Worm (Caenorhabditis elegans) whole organism, late embryonic: ENCODE results near the gene nhr-56.

Experiments used
- F13H6.1 ChIP-seq: sonication (generic microtip); optimal IDR thresholded peaks from 2 replicates; lab custom pipeline; 2016; ENCODE audit warnings: missing genetic modification characterization, missing compliant biosample characterization
- K02D7.2 ChIP-seq: sonication (generic microtip); optimal IDR thresholded peaks from 2 replicates; lab custom pipeline; 2017; ENCODE audit warnings: mild to moderate bottlenecking, missing genetic modification characterization, missing compliant biosample characterization
- K09A11.1 ChIP-seq: sonication (generic microtip); optimal IDR thresholded peaks from 2 replicates; lab custom pipeline; 2017; ENCODE audit warnings: antibody characterized with exemption, mild to moderate bottlenecking, missing genetic modification characterization, missing compliant biosample characterization; ENCODE audit not compliant: insufficient read depth
- ahr-1 ChIP-seq: sonication (generic microtip); optimal IDR thresholded peaks from 2 replicates; lab custom pipeline; 2016; ENCODE audit warnings: missing genetic modification characterization, missing compliant biosample characterization
- ama-1 ChIP-seq: fragments of 150-350 bp; optimal IDR thresholded peaks from 2 replicates; lab custom pipeline; 2014
- ceh-14 ChIP-seq: sonication (generic microtip); optimal IDR thresholded peaks from 2 replicates; lab custom pipeline; 2016; ENCODE audit warnings: missing genotype, missing genetic modification characterization, missing compliant biosample characterization
- ceh-34 ChIP-seq: sonication (generic microtip); optimal IDR thresholded peaks from 2 replicates; lab custom pipeline; 2016; ENCODE audit warnings: mild to moderate bottlenecking, missing genetic modification characterization, missing compliant biosample characterization
- ceh-45 ChIP-seq: fragments of 200-800 bp; sonication (Bioruptor generic); IDR thresholded peaks from 2 replicates; pipeline ENCODE4 v1.3.6; 2022; ENCODE audit warnings: missing genetic modification reagents, missing genetic modification characterization, missing compliant biosample characterization
- ceh-9 ChIP-seq: sonication (generic microtip); optimal IDR thresholded peaks from 2 replicates; lab custom pipeline; 2016; ENCODE audit warnings: mild to moderate bottlenecking, missing genetic modification characterization, inconsistent platforms, missing compliant biosample characterization
- che-1 ChIP-seq: sonication (generic microtip); optimal IDR thresholded peaks from 2 replicates; lab custom pipeline; 2016; ENCODE audit warnings: mild to moderate bottlenecking, missing genetic modification characterization, missing compliant biosample characterization
- dve-1 ChIP-seq: sonication (generic microtip); optimal IDR thresholded peaks from 2 replicates; lab custom pipeline; 2017; ENCODE audit warnings: antibody characterized with exemption, mild to moderate bottlenecking, missing genetic modification characterization, missing compliant biosample characterization
- ets-4 ChIP-seq: sonication (generic microtip); optimal IDR thresholded peaks from 2 replicates; lab custom pipeline; 2016; ENCODE audit warnings: missing genetic modification characterization, missing compliant biosample characterization
- eyg-1 ChIP-seq: sonication (generic microtip); optimal IDR thresholded peaks from 2 replicates; lab custom pipeline; 2016; ENCODE audit warnings: missing genotype, missing genetic modification characterization, missing compliant biosample characterization
- fax-1 ChIP-seq: sonication (generic microtip); optimal IDR thresholded peaks from 2 replicates; lab custom pipeline; 2016; ENCODE audit warnings: missing genotype, missing genetic modification characterization, missing compliant biosample characterization
- fkh-6 ChIP-seq: sonication (generic microtip); optimal IDR thresholded peaks from 2 replicates; lab custom pipeline; 2016; ENCODE audit warnings: missing genetic modification characterization, missing compliant biosample characterization
- hlh-30 ChIP-seq: sonication (generic microtip); optimal IDR thresholded peaks from 2 replicates; lab custom pipeline; 2017; ENCODE audit warnings: antibody characterized with exemption, missing genetic modification characterization, missing compliant biosample characterization; ENCODE audit not compliant: insufficient read depth
- hlh-8 ChIP-seq: sonication (generic microtip); optimal IDR thresholded peaks from 2 replicates; lab custom pipeline; 2016; ENCODE audit warnings: missing genotype, missing genetic modification characterization, missing compliant biosample characterization
- lim-6 ChIP-seq: sonication (generic microtip); optimal IDR thresholded peaks from 2 replicates; lab custom pipeline; 2016; ENCODE audit warnings: missing genetic modification characterization, missing compliant biosample characterization
- mec-3 ChIP-seq: sonication (generic microtip); optimal IDR thresholded peaks from 2 replicates; lab custom pipeline; 2016; ENCODE audit warnings: borderline replicate concordance, missing genetic modification characterization, missing compliant biosample characterization
- nfya-1 ChIP-seq: sonication (generic microtip); optimal IDR thresholded peaks from 2 replicates; lab custom pipeline; 2017; ENCODE audit warnings: missing genetic modification characterization, mild to moderate bottlenecking, missing compliant biosample characterization, antibody characterized with exemption, moderate library complexity
- nhr-11 ChIP-seq: fragments of 150-350 bp; optimal IDR thresholded peaks from 2 replicates; lab custom pipeline; 2014; ENCODE audit warnings: missing biosample characterization, missing genetic modification characterization
- nhr-232 ChIP-seq: sonication (generic microtip); optimal IDR thresholded peaks from 2 replicates; lab custom pipeline; 2016; ENCODE audit warnings: missing genetic modification characterization, missing compliant biosample characterization
- pat-9 ChIP-seq: fragments of 200-800 bp; sonication (Bioruptor generic); optimal IDR thresholded peaks from 2 replicates; lab custom pipeline; 2018; ENCODE audit warnings: mild to moderate bottlenecking, missing genetic modification characterization, moderate library complexity, missing compliant biosample characterization
- pax-1 ChIP-seq: fragments of 150-350 bp; optimal IDR thresholded peaks from 2 replicates; lab custom pipeline; 2014; ENCODE audit warnings: missing biosample characterization, missing genetic modification characterization
- pha-4 ChIP-seq: fragments of 150-350 bp; optimal IDR thresholded peaks from 2 replicates; lab custom pipeline; 2018; ENCODE audit warnings: missing biosample characterization, missing genetic modification reagents, missing genetic modification characterization
- pqm-1 ChIP-seq: sonication (generic microtip); optimal IDR thresholded peaks from 2 replicates; lab custom pipeline; 2016; ENCODE audit warnings: missing genetic modification characterization, missing compliant biosample characterization
- pros-1 ChIP-seq: fragments of 150-350 bp; optimal IDR thresholded peaks from 2 replicates; lab custom pipeline; 2014; ENCODE audit warnings: missing biosample characterization, missing genetic modification reagents, missing genetic modification characterization
- syd-9 ChIP-seq: sonication (generic microtip); optimal IDR thresholded peaks from 2 replicates; lab custom pipeline; 2016; ENCODE audit warnings: mild to moderate bottlenecking, missing genetic modification characterization, moderate library complexity, missing compliant biosample characterization
- tbx-2 ChIP-seq: sonication (generic microtip); optimal IDR thresholded peaks from 2 replicates; lab custom pipeline; 2016; ENCODE audit warnings: missing genetic modification characterization, missing compliant biosample characterization
- tbx-7 ChIP-seq: sonication (generic microtip); optimal IDR thresholded peaks from 2 replicates; lab custom pipeline; 2016; ENCODE audit warnings: missing genotype, missing genetic modification characterization, missing compliant biosample characterization
- ttx-3 ChIP-seq: sonication (generic microtip); optimal IDR thresholded peaks from 2 replicates; lab custom pipeline; 2016; ENCODE audit warnings: missing genetic modification reagents, missing genetic modification characterization, missing compliant biosample characterization
- unc-55 ChIP-seq: sonication (generic microtip); optimal IDR thresholded peaks from 2 replicates; lab custom pipeline; 2017; ENCODE audit warnings: missing biosample characterization, missing genetic modification reagents, missing genetic modification characterization
- unc-86 ChIP-seq: sonication (generic microtip); optimal IDR thresholded peaks from 2 replicates; lab custom pipeline; 2016; ENCODE audit warnings: missing genetic modification characterization, missing compliant biosample characterization
- ztf-16 ChIP-seq: sonication (generic microtip); optimal IDR thresholded peaks from 2 replicates; lab custom pipeline; 2017; ENCODE audit warnings: missing genetic modification characterization, missing compliant biosample characterization

The nhr-56 gene

DNA sequence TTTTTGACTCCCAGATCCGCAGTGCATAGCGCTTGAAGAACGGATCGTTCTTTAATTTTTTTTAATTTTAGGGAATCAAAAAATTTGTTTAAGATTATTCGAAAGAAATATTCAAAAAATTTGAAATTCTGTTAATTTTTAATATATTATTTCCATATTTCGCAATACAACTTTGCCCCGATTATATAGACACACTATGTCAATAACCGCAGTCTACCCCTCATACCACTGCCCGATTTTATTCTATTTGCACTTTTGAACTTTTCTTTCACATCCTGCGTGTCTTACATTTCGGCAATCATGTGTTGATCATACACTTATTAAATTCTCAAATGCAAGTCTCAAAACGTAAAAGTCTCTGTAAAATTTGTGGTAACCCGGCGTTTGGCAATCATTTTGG, at the start of gene nhr-56:
Gene nhr-56, plus strand, starts transcription at position 202 of the 400 bp plus-strand sequence.
- peak; percentile 22 for TF ChIP-seq hlh-30 (tag; lab: Kevin White, UChicago)
- no peak for TF ChIP-seq pat-9 (tag; lab: Kevin White, UChicago)

DNA sequence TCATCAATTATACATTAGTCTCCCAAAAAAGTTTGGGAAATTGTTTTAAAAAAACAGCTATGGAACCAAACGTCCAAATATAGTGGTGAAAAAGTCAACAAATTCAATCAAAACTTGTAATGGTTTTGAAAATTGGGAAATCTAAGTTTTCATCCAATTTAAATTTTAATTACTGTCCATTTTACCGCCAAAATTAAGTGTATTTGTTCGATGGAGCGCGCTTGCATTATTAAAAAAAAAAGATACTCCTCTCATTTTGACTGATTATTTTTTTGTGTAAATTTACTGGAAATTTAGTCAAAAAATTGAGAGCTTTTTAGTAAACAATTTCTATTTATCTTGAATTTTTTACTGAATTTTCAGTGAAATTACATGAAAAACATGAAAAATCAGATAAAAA, 44.3 kb upstream of the nhr-56 start:
- no peak for TF ChIP-seq ama-1 (lab: Kevin White, UChicago)
- TF ChIP-seq ceh-14 (tag; lab: Kevin White, UChicago), result no peak

DNA sequence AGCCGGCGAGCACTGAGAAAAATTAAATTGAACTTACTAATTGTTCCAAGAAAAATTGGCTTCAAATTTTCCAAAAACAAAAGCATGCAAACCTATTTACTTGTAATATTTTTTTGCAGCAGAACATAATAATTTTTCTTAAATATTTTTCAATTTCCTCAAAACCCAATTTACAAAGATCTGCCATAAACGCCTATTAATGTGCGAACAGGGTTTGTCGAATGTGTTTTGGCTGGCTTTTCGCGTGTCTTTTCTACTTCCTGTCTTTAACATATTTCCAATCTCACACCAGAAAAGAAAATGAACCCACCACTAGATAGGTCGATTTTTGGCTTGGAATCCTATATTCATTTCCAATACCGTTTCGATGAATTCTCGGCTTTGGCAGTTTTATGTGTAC, 43.6 kb upstream of the nhr-56 start, which contains the start of gene C45H4.18:
Gene C45H4.18, plus strand, starts transcription at position 301 of the 400 bp plus-strand sequence.
- TF ChIP-seq nhr-11, result no peak
- TF ChIP-seq F13H6.1 (tag; lab: Kevin White, UChicago), result no peak
- TF ChIP-seq ahr-1 (tag; lab: Kevin White, UChicago), result no peak
- TF ChIP-seq eyg-1 (tag; lab: Kevin White, UChicago), result no peak
- TF ChIP-seq ztf-16 (tag; lab: Kevin White, UChicago), result no peak
- no peak for TF ChIP-seq ets-4 (tag; lab: Kevin White, UChicago)
- TF ChIP-seq ttx-3, result no peak
- TF ChIP-seq lim-6 (tag; lab: Kevin White, UChicago), result no peak
- no peak for TF ChIP-seq fkh-6
- TF ChIP-seq pros-1 (tag; lab: Kevin White, UChicago), result no peak
- TF ChIP-seq K09A11.1 (tag; lab: Kevin White, UChicago), result no peak
- no peak for TF ChIP-seq tbx-7 (tag; lab: Kevin White, UChicago)
- TF ChIP-seq pqm-1 (tag; lab: Kevin White, UChicago), result no peak
- TF ChIP-seq dve-1 (tag; lab: Kevin White, UChicago), result no peak
- no peak for TF ChIP-seq tbx-2 (tag; lab: Kevin White, UChicago)
- TF ChIP-seq nhr-232 (tag; lab: Kevin White, UChicago), result no peak

DNA sequence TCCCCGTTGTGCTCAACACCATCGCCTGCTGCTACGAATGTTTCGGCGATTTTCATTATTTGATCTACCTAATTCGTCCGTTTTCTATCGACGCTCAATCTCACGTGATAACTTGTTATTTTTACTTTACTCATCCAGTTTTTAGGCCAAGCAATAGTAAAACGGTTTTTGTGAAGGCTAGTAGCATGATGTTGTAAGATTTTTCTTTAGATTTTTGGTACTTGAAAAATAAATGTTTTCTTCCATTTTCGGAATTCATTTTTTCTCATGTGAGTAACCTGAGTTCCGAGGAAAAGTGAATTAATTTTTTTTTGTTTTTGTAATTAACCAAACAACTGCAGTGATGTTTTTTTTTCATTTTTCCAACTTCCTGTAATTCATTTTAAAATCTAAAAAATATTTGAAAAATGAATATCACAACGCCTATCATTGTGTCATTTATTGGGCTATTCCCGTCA, 41.5 kb upstream of the nhr-56 start, which contains the start of gene srbc-17:
Gene srbc-17, plus strand, starts transcription at position 408 of the 458 bp plus-strand sequence.
- no peak for TF ChIP-seq pha-4 (tag; lab: Kevin White, UChicago)
- TF ChIP-seq fkh-6, result no peak
- no peak for TF ChIP-seq hlh-30 (tag; lab: Kevin White, UChicago)
- no peak for TF ChIP-seq che-1 (tag; lab: Kevin White, UChicago)
- TF ChIP-seq unc-86 (tag; lab: Kevin White, UChicago), result no peak
- TF ChIP-seq fax-1, result no peak
- no peak for TF ChIP-seq ceh-9 (tag; lab: Kevin White, UChicago)
- TF ChIP-seq mec-3 (tag; lab: Kevin White, UChicago), result no peak
- no peak for TF ChIP-seq hlh-8 (tag; lab: Kevin White, UChicago)
- no peak for TF ChIP-seq lim-6 (tag; lab: Kevin White, UChicago)
- no peak for TF ChIP-seq pat-9 (tag; lab: Kevin White, UChicago)
- TF ChIP-seq, all 69 proteins: peak for 0

DNA sequence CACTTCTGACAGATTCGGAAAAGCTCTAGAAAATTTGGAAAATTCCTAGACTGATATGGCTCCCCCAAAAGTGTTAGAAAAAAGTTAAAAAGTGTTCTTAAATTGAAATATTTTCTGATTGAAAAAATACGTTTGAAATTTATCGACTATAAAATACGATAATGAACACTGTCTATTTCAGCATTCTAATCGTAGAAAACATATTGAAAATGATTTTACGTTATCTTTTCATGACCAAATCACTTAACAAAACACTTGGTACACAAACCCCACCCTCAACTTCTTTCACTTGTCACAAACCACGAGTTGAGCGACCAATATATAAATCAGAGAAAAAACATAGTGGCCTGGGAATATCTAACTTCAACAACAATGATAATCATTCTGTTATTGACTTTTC, 39.6 kb upstream of the nhr-56 start, which contains the start of gene cyp-33C1:
Gene cyp-33C1, plus strand, starts transcription at position 301 of the 400 bp plus-strand sequence.
- TF ChIP-seq ahr-1 (tag; lab: Kevin White, UChicago) (no peak), ets-4 (tag; lab: Kevin White, UChicago) (no peak), nfya-1 (tag; lab: Kevin White, UChicago) (no peak), hlh-8 (tag; lab: Kevin White, UChicago) (no peak), ttx-3 (no peak), tbx-2 (tag; lab: Kevin White, UChicago) (no peak), unc-55 (no peak), pros-1 (tag; lab: Kevin White, UChicago) (no peak), eyg-1 (tag; lab: Kevin White, UChicago) (no peak), pqm-1 (tag; lab: Kevin White, UChicago) (no peak), K09A11.1 (tag; lab: Kevin White, UChicago) (no peak), K02D7.2 (tag; lab: Kevin White, UChicago) (no peak), ceh-34 (no peak), pax-1 (tag; lab: Kevin White, UChicago) (no peak), hlh-30 (tag; lab: Kevin White, UChicago) (no peak), ceh-45 (GFP tag; lab: Robert Waterston, UW) (no peak), syd-9 (tag; lab: Kevin White, UChicago) (no peak), nhr-232 (tag; lab: Kevin White, UChicago) (no peak), pha-4 (tag; lab: Kevin White, UChicago) (no peak)
- TF ChIP-seq, all 69 proteins: peak for 0
